Worm (Caenorhabditis elegans) whole organism, L4 larva: ENCODE data around the gene Y104H12D.2.

ENCODE experiments used
- ama-1 ChIP-seq: fragments of 150-350 bp; optimal IDR thresholded peaks from 2 replicates; lab custom pipeline; 2014; ENCODE audit warnings: inconsistent platforms, mixed read lengths
- dpl-1 ChIP-seq: fragments of 150-350 bp; optimal IDR thresholded peaks from 2 replicates; lab custom pipeline; 2014; ENCODE audit warnings: missing biosample characterization, missing genetic modification reagents, missing genetic modification characterization
- hmg-1.1 ChIP-seq: fragments of 200-800 bp; sonication (Bioruptor generic); IDR thresholded peaks from 2 replicates; pipeline ENCODE4 v1.3.6; 2022; ENCODE audit warnings: missing genetic modification reagents, missing genetic modification characterization, missing compliant biosample characterization
- jun-1 ChIP-seq: fragments of 150-350 bp; optimal IDR thresholded peaks from 2 replicates; lab custom pipeline; 2014; ENCODE audit warnings: missing biosample characterization, missing genetic modification reagents, missing genetic modification characterization
- lim-7 ChIP-seq: fragments of 200-800 bp; sonication (Bioruptor generic); IDR thresholded peaks from 2 replicates; pipeline ENCODE4 v1.3.6; 2022; ENCODE audit warnings: missing genetic modification characterization, missing compliant biosample characterization
- lir-3 ChIP-seq: sonication (generic microtip); optimal IDR thresholded peaks from 2 replicates; lab custom pipeline; 2016; ENCODE audit warnings: mild to moderate bottlenecking, missing genetic modification characterization, missing compliant biosample characterization
- mep-1 ChIP-seq: fragments of 150-350 bp; sonication (generic microtip); optimal IDR thresholded peaks from 3 replicates; lab custom pipeline; 2014; ENCODE audit warnings: missing biosample characterization, missing genetic modification characterization
- mxl-3 ChIP-seq: fragments of 200-800 bp; sonication (Bioruptor generic); optimal IDR thresholded peaks from 2 replicates; lab custom pipeline; 2018; ENCODE audit warnings: mild to moderate bottlenecking, missing genetic modification characterization, missing compliant biosample characterization
- nhr-237 ChIP-seq: sonication (generic microtip); optimal IDR thresholded peaks from 2 replicates; lab custom pipeline; 2017; ENCODE audit warnings: missing biosample characterization, missing genetic modification characterization
- nhr-28 ChIP-seq: fragments of 150-350 bp; optimal IDR thresholded peaks from 2 replicates; lab custom pipeline; 2014; ENCODE audit warnings: missing biosample characterization, missing genetic modification characterization
- pha-4 ChIP-seq, 2 experiments: fragments of 150-350 bp in 1 of 2; fragments of 200-800 bp in 1 of 2; sonication (Bioruptor generic) in 1 of 2; IDR thresholded peaks in 1 of 2; optimal IDR thresholded peaks in 1 of 2; 2 replicates each; pipeline versions ENCODE4 v1.3.6 to Lab custom; 2014 to 2022; ENCODE audit warnings: missing genetic modification characterization in 2 of 2, missing genetic modification reagents in 2 of 2, missing biosample characterization in 1 of 2, missing compliant biosample characterization in 1 of 2
- tag-97 ChIP-seq: fragments of 200-800 bp; sonication (Bioruptor generic); IDR thresholded peaks from 2 replicates; pipeline ENCODE4 v1.3.6; 2022; ENCODE audit warnings: missing genetic modification characterization, missing compliant biosample characterization

DNA sequence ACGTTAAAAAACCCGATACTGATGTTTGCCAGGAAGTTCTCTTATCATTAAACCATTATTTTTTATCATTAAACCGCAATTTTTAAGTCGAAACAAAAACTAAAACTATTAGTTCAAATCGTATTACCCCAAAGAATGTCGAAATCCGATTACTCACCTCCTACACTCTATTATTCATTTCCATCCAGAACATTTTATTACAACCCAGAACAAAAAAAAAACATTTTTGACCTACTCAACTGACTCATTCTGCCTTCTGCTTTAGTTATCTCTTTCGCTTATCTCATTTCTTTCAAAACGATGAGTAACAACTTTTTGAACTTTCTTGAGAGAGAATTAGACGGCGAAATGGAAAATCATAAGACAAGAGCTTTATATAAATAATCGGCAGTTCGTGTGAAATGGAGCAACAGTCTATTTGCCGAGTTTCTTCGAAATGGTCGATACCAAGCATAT is 50.9 kb downstream of the Y104H12D.2 start, which contains the start of gene W09G12.7:
- TF ChIP-seq pha-4 (GFP tag; IDR thresholded peaks at IDR 0.05; lab: Robert Waterston, UW) (no peak), pha-4 (tag; optimal IDR thresholded peaks at IDR 0.05; lab: Kevin White, UChicago) (no peak), tag-97 (GFP tag; lab: Robert Waterston, UW) (no peak), lir-3 (tag; lab: Kevin White, UChicago) (no peak), mxl-3 (GFP tag; lab: Kevin White, UChicago) (no peak), ama-1 (lab: Kevin White, UChicago) (no peak), nhr-237 (tag; lab: Kevin White, UChicago) (no peak), lim-7 (GFP tag; lab: Robert Waterston, UW) (no peak), dpl-1 (GFP tag; lab: Kevin White, UChicago) (no peak), mep-1 (tag; lab: Kevin White, UChicago) (no peak), jun-1 (tag; lab: Kevin White, UChicago) (no peak), hmg-1.1 (GFP tag; lab: Robert Waterston, UW) (no peak), nhr-28 (tag; lab: Kevin White, UChicago) (peak; percentile 32)
